Worm (Caenorhabditis elegans) whole organism, L4 larva: ENCODE results near the gene tmed-1.
A peak's percentile ranks its signal among the peaks of the same experiment; 100 is the strongest.

ENCODE experiments used
- D1046.2 ChIP-seq: fragments of 200-800 bp; sonication (Bioruptor generic); IDR thresholded peaks from 2 replicates; pipeline ENCODE4 v1.3.6; 2022; ENCODE audit warnings: missing genetic modification characterization, missing compliant biosample characterization
- F26F4.8 ChIP-seq: fragments of 200-800 bp; sonication (Bioruptor generic); conservative IDR thresholded peaks from 2 replicates; pipeline ENCODE4 v1.3.6; 2022; ENCODE audit warnings: missing genetic modification characterization, missing compliant biosample characterization
- T20F7.1 ChIP-seq: fragments of 200-800 bp; sonication (Bioruptor generic); optimal IDR thresholded peaks from 2 replicates; lab custom pipeline; 2018; ENCODE audit warnings: mild to moderate bottlenecking, missing genetic modification characterization, missing compliant biosample characterization
- ZK546.5 ChIP-seq, 2 experiments: sonication (generic microtip); optimal IDR thresholded peaks; 2 replicates each; lab custom pipeline; 2017; ENCODE audit warnings: missing biosample characterization in 2 of 2, missing genetic modification characterization in 2 of 2
- aha-1 ChIP-seq: fragments of 150-350 bp; peaks from one replicate; lab custom pipeline; 2014; ENCODE audit warnings: missing biosample characterization, missing genetic modification characterization
- arid-1 ChIP-seq: fragments of 200-800 bp; sonication (Bioruptor generic); conservative IDR thresholded peaks from 2 replicates; pipeline ENCODE4 v1.3.6; 2022; ENCODE audit warnings: missing genetic modification reagents, missing genetic modification characterization, missing compliant biosample characterization
- attf-4 ChIP-seq: sonication (generic microtip); optimal IDR thresholded peaks from 3 replicates; lab custom pipeline; 2017; ENCODE audit warnings: missing biosample characterization, missing genetic modification characterization
- ceh-20 ChIP-seq: fragments of 200-800 bp; sonication (Bioruptor generic); IDR thresholded peaks from 2 replicates; pipeline ENCODE4 v1.3.6; 2022; ENCODE audit warnings: missing genetic modification reagents, missing genetic modification characterization, missing compliant biosample characterization
- daf-16 ChIP-seq, 3 experiments: sonication (generic microtip); optimal IDR thresholded peaks; 2 replicates each; lab custom pipeline; 2016 to 2017; ENCODE audit warnings: missing genetic modification characterization in 3 of 3, missing genetic modification reagents in 3 of 3, mild to moderate bottlenecking in 2 of 3, missing compliant biosample characterization in 2 of 3, missing biosample characterization in 1 of 3, moderate library complexity in 1 of 3
- dmd-6 ChIP-seq: fragments of 200-800 bp; sonication (Bioruptor generic); IDR thresholded peaks from 2 replicates; pipeline ENCODE4 v1.3.6; 2022; ENCODE audit warnings: missing genetic modification reagents, missing genetic modification characterization, missing compliant biosample characterization
- dpl-1 ChIP-seq: fragments of 150-350 bp; optimal IDR thresholded peaks from 2 replicates; lab custom pipeline; 2014; ENCODE audit warnings: missing biosample characterization, missing genetic modification reagents, missing genetic modification characterization
- dve-1 ChIP-seq: sonication (generic microtip); optimal IDR thresholded peaks from 2 replicates; lab custom pipeline; 2017; ENCODE audit warnings: antibody characterized with exemption, mild to moderate bottlenecking, missing genetic modification characterization, missing compliant biosample characterization; ENCODE audit not compliant: insufficient read depth
- hlh-30 ChIP-seq: sonication (generic microtip); optimal IDR thresholded peaks from 2 replicates; lab custom pipeline; 2017; ENCODE audit warnings: antibody characterized with exemption, mild to moderate bottlenecking, missing genetic modification characterization, missing compliant biosample characterization; ENCODE audit not compliant: insufficient read depth
- lin-38 ChIP-seq: fragments of 200-800 bp; sonication (Bioruptor generic); IDR thresholded peaks from 2 replicates; pipeline ENCODE4 v1.3.6; 2022; ENCODE audit warnings: missing genetic modification reagents, missing genetic modification characterization, missing compliant biosample characterization
- lin-39 ChIP-seq: fragments of 150-350 bp; optimal IDR thresholded peaks from 2 replicates; lab custom pipeline; 2014; ENCODE audit warnings: missing biosample characterization, missing genetic modification reagents, missing genetic modification characterization
- lir-3 ChIP-seq: sonication (generic microtip); optimal IDR thresholded peaks from 2 replicates; lab custom pipeline; 2016; ENCODE audit warnings: mild to moderate bottlenecking, missing genetic modification characterization, missing compliant biosample characterization
- lsy-2 ChIP-seq, 2 experiments: fragments of 150-350 bp in 1 of 2; sonication (generic microtip) in 1 of 2; optimal IDR thresholded peaks; 2 replicates each; lab custom pipeline; 2014 to 2017; ENCODE audit warnings: missing biosample characterization in 2 of 2, missing genetic modification characterization in 2 of 2
- madf-9 ChIP-seq: fragments of 200-800 bp; sonication (Bioruptor generic); conservative IDR thresholded peaks from 2 replicates; pipeline ENCODE4 v1.3.6; 2022; ENCODE audit warnings: missing genetic modification reagents, missing genetic modification characterization, missing compliant biosample characterization
- mep-1 ChIP-seq: fragments of 150-350 bp; sonication (generic microtip); optimal IDR thresholded peaks from 3 replicates; lab custom pipeline; 2014; ENCODE audit warnings: missing biosample characterization, missing genetic modification characterization
- mxl-3 ChIP-seq: fragments of 200-800 bp; sonication (Bioruptor generic); optimal IDR thresholded peaks from 2 replicates; lab custom pipeline; 2018; ENCODE audit warnings: mild to moderate bottlenecking, missing genetic modification characterization, missing compliant biosample characterization
- nhr-102 ChIP-seq: sonication (generic microtip); optimal IDR thresholded peaks from 2 replicates; lab custom pipeline; 2016; ENCODE audit warnings: mild to moderate bottlenecking, missing genetic modification characterization, moderate library complexity, missing compliant biosample characterization
- nhr-11 ChIP-seq: fragments of 150-350 bp; optimal IDR thresholded peaks from 2 replicates; lab custom pipeline; 2014; ENCODE audit warnings: missing biosample characterization, missing genetic modification characterization
- nhr-6 ChIP-seq: fragments of 150-350 bp; optimal IDR thresholded peaks from 2 replicates; lab custom pipeline; 2014; ENCODE audit warnings: missing biosample characterization, missing genetic modification characterization
- saeg-2 ChIP-seq: fragments of 200-800 bp; sonication (Bioruptor generic); IDR thresholded peaks from 2 replicates; pipeline ENCODE4 v1.3.6; 2022; ENCODE audit warnings: missing genetic modification reagents, missing genetic modification characterization, missing compliant biosample characterization
- skn-1 ChIP-seq: fragments of 150-350 bp; optimal IDR thresholded peaks from 2 replicates; lab custom pipeline; 2014; ENCODE audit warnings: missing biosample characterization, missing genetic modification characterization
- snpc-4 ChIP-seq: fragments of 150-350 bp; optimal IDR thresholded peaks from 2 replicates; lab custom pipeline; 2014; ENCODE audit warnings: missing biosample characterization, missing genetic modification characterization
- tag-97 ChIP-seq: fragments of 200-800 bp; sonication (Bioruptor generic); IDR thresholded peaks from 2 replicates; pipeline ENCODE4 v1.3.6; 2022; ENCODE audit warnings: missing genetic modification characterization, missing compliant biosample characterization
- unc-62 ChIP-seq, 3 experiments: fragments of 150-350 bp in 1 of 3; sonication (generic microtip); optimal IDR thresholded peaks in 2 of 3; peaks in 1 of 3; 1 replicate in 1 of 3; 2 replicates in 2 of 3; lab custom pipeline; 2014 to 2017; ENCODE audit warnings: missing biosample characterization in 3 of 3, missing genetic modification characterization in 3 of 3, missing genetic modification reagents in 3 of 3, missing genotype in 1 of 3
- zip-11 ChIP-seq: fragments of 200-800 bp; sonication (Bioruptor generic); IDR thresholded peaks from 2 replicates; pipeline ENCODE4 v1.3.6; 2022; ENCODE audit warnings: missing genetic modification characterization, missing compliant biosample characterization
- ztf-7 ChIP-seq: fragments of 150-350 bp; optimal IDR thresholded peaks from 2 replicates; lab custom pipeline; 2014; ENCODE audit warnings: missing biosample characterization, missing genetic modification characterization

tmed-1 gene

DNA sequence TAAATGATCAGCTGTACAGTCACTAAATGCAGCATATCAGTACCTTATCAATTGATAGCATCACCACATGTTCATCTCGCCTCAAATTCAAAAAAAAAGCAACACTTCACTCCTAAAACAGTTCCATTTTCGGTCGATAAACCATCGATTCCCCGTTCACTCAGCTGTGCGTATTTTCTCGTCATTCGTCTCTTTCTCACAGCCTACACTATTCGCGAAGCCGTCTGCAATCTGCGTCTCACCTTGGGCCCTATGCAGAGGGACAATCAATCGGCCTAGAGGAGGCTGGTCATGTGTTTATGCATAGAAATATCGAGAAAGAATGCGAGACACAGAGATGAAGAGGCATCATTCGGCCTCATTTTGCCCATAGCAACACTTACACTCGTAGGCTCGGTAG lies 45.6 kb downstream of the tmed-1 start (continued):
- peak; percentile 66 for TF ChIP-seq saeg-2 (GFP tag; lab: Robert Waterston, UW)
- TF ChIP-seq lir-3 (tag; lab: Kevin White, UChicago), result no peak
- peak; percentile 73 for TF ChIP-seq ceh-20 (GFP tag; lab: Robert Waterston, UW)

DNA sequence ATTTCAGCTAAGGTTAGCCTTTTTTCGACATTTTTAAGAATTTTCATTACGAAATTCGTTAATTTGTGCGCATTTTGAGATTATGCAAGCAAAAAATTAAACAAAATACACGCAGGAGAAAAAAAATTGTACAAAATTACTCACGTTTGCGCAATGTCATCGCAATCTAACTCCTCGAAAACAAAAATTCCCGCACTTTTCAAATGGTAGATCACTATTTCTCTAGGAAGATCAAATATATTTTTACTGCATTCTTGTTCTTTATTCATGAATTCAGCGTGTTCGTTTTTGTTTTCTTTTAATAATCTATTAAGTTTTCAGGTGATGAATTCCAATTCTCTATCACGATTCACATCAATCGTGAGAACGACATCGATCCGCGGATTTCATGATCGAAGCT lies 47.0 kb downstream of the tmed-1 start, which contains the start of the genes T12G3.6 and mrpl-51:
Gene T12G3.6, minus strand, starts transcription at position 269 of the 400 bp plus-strand sequence.
Gene mrpl-51, plus strand, starts transcription at position 322 of the 400 bp plus-strand sequence.
- TF ChIP-seq D1046.2 (GFP tag; lab: Robert Waterston, UW), result no peak
- TF ChIP-seq arid-1, result no peak
- TF ChIP-seq skn-1 (tag; lab: Kevin White, UChicago), result no peak
- TF ChIP-seq mxl-3 (GFP tag; lab: Kevin White, UChicago), result no peak
- no peak for TF ChIP-seq madf-9 (GFP tag; lab: Robert Waterston, UW)
- TF ChIP-seq tag-97 (GFP tag; lab: Robert Waterston, UW), result no peak
- no peak for TF ChIP-seq lin-39 (tag; lab: Kevin White, UChicago)
- no peak for TF ChIP-seq zip-11 (GFP tag; lab: Robert Waterston, UW)
- TF ChIP-seq aha-1, result peak; percentile 38
- TF ChIP-seq unc-62 (GFP tag; optimal IDR thresholded peaks at IDR 0.05 in 1 of 2; lab: Kevin White, UChicago), result peak in 1 of 2 experiments; percentile 63
- TF ChIP-seq unc-62 (tag; optimal IDR thresholded peaks at IDR 0.05; lab: Kevin White, UChicago), result no peak
- TF ChIP-seq nhr-11 (tag; lab: Kevin White, UChicago), result no peak
- TF ChIP-seq, all 104 proteins: peak for 2

DNA sequence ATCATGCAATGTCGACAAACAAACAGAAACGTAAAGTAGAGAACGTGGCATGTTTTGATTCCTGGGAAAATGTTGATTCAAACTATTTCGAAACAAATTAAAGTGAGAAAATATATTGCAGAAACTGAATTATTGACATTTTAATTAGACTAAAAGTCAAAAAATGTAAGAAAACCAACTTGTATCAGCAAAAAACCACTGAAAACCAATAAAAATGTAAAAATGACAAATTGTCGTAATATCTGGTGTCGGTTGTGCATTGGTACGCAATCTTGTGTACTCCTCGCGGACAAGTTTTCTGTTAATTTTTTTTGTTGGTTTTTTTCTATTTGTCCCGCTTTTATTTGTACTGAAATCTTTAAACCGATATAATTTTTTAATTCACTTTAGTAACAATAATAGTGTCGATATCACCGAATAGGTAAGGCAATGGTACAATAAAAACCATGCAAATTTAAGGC lies 48.2 kb downstream of the tmed-1 start, which contains the start of gene T12G3.11:
Gene T12G3.11, minus strand, starts transcription at position 51 of the 461 bp plus-strand sequence.
- peak; percentile 61 for TF ChIP-seq dpl-1
- TF ChIP-seq T20F7.1 (GFP tag; lab: Kevin White, UChicago), result peak; percentile 49
- TF ChIP-seq lsy-2 (tag; optimal IDR thresholded peaks at IDR 0.05; lab: Kevin White, UChicago), result peak in 1 of 2 experiments; percentile 79
- no peak for TF ChIP-seq daf-16 (GFP tag; optimal IDR thresholded peaks at IDR 0.05; lab: Kevin White, UChicago)
- TF ChIP-seq daf-16 (tag; optimal IDR thresholded peaks at IDR 0.05; lab: Kevin White, UChicago), result peak; percentile 44
- peak; percentile 29 for TF ChIP-seq mep-1 (tag; lab: Kevin White, UChicago)
- TF ChIP-seq hlh-30, result peak; percentile 12
- TF ChIP-seq lin-38, result peak; percentile 42
- TF ChIP-seq nhr-6 (tag; lab: Kevin White, UChicago), result no peak
- peak; percentile 86 for TF ChIP-seq ztf-7 (tag; lab: Kevin White, UChicago)
- no peak for TF ChIP-seq snpc-4 (tag; lab: Kevin White, UChicago)
- TF ChIP-seq ZK546.5 (tag; optimal IDR thresholded peaks at IDR 0.05; lab: Kevin White, UChicago), result no peak
- TF ChIP-seq dmd-6 (GFP tag; lab: Robert Waterston, UW), result 0 out of 2 replicates have a peak, but pooled peaks have one; percentile 8
- peak; percentile 39 for TF ChIP-seq dve-1 (tag; lab: Kevin White, UChicago)
- no peak for TF ChIP-seq attf-4 (tag; lab: Kevin White, UChicago)
- TF ChIP-seq, all 104 proteins: peak for 10

DNA sequence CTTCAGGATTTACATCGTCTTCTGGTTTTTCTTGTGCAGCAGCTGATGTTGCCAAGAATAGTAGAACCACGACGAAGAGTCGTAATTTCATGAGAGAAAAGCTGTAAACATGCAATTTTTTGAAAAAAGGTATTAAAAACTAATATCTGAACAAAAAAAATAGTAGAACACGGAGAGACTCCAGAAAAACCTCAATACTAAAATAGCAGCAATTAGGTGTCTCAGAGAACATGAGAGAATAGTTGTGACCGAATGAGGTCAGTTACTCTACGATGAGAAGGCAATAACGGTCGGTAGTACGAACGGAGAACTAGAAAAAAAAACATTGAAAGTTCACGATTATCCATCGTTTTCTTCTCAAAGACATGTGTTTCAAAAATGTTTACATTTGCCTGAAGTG lies 48.9 kb downstream of the tmed-1 start, which contains the start of gene tgn-38:
Gene tgn-38, minus strand, starts transcription at position 101 of the 400 bp plus-strand sequence.
- TF ChIP-seq nhr-102, result no peak
- no peak for TF ChIP-seq F26F4.8
- TF ChIP-seq lsy-2 (tag; optimal IDR thresholded peaks at IDR 0.05; lab: Kevin White, UChicago), result no peak
